Fruit fly (Drosophila melanogaster) Kc167 (cell line): Measurements from ENCODE around the gene CG15473.

ENCODE experiments used
- Myc ChIP-seq: fragments of >200 bp; optimal IDR thresholded peaks from 2 replicates; lab custom pipeline; 2017; ENCODE audit warnings: missing external identifiers
- Sin3A ChIP-seq: fragments of >200 bp; optimal IDR thresholded peaks from 2 replicates; lab custom pipeline; 2018; ENCODE audit warnings: missing external identifiers

DNA sequence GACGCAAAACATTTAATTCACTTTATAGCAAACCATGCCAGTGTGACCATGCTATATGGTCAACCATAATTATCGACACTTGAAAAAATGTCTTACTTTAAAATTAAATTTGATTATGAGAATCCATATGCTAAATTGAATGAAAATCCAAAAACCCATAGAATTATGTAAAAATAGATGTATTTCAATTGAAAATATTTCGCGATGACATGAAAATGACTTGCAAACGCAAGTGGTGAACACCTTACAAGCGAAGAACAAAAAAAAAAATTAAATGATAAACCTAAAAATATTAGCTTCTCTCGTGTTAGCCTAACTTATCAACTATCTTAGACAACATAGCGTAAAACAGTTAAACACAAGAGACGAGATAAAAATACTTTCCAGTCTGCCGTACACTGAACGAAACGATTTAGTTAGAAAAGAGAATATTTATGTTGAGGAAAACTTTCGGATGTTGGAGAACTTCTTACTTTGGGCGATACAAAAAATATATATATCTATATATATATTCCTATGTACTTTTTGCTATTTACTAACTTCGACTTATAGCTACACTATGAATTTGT is 25.6 kb upstream of the CG15473 start:
- TF ChIP-seq Sin3A (lab: Kevin White, UChicago) (no peak), Myc (lab: Kevin White, UChicago) (no peak)
